Worm (Caenorhabditis elegans) whole organism, mixed stage, embryonic: ENCODE data around the gene K09E4.4.
A peak's percentile ranks its signal among the peaks of the same experiment; 100 is the strongest.

Experiments used
- M03D4.4 ChIP-seq: sonication (generic microtip); optimal IDR thresholded peaks from 2 replicates; lab custom pipeline; 2017; ENCODE audit warnings: mild to moderate bottlenecking, missing genetic modification characterization, missing compliant biosample characterization
- bed-3 ChIP-seq: fragments of 200-800 bp; sonication (Bioruptor generic); optimal IDR thresholded peaks from 3 replicates; lab custom pipeline; 2018; ENCODE audit warnings: mild to moderate bottlenecking, missing genetic modification characterization, moderate library complexity, missing compliant biosample characterization
- blmp-1 ChIP-seq: fragments of 150-350 bp; optimal IDR thresholded peaks from 2 replicates; lab custom pipeline; 2014; ENCODE audit warnings: missing biosample characterization, missing genetic modification characterization
- ceh-39 ChIP-seq: fragments of 150-350 bp; optimal IDR thresholded peaks from 2 replicates; lab custom pipeline; 2014; ENCODE audit warnings: missing biosample characterization, missing genetic modification characterization
- ceh-43 ChIP-seq: fragments of 200-800 bp; sonication (Bioruptor generic); optimal IDR thresholded peaks from 2 replicates; lab custom pipeline; 2018; ENCODE audit warnings: mild to moderate bottlenecking, missing genetic modification characterization, moderate library complexity, missing compliant biosample characterization
- ceh-83 ChIP-seq: fragments of 200-800 bp; sonication (Bioruptor generic); optimal IDR thresholded peaks from 2 replicates; lab custom pipeline; 2018; ENCODE audit warnings: mild to moderate bottlenecking, missing genetic modification characterization, missing compliant biosample characterization
- ces-1 ChIP-seq: fragments of 150-350 bp; optimal IDR thresholded peaks from 2 replicates; lab custom pipeline; 2014; ENCODE audit warnings: missing biosample characterization, missing genetic modification reagents, missing genetic modification characterization
- cnd-1 ChIP-seq: fragments of 200-800 bp; sonication (Bioruptor generic); optimal IDR thresholded peaks from 2 replicates; lab custom pipeline; 2018; ENCODE audit warnings: mild to moderate bottlenecking, missing genetic modification characterization, missing compliant biosample characterization
- drap-1 ChIP-seq: fragments of 200-800 bp; sonication (Bioruptor generic); optimal IDR thresholded peaks from 3 replicates; lab custom pipeline; 2018; ENCODE audit warnings: mild to moderate bottlenecking, missing genetic modification characterization, missing compliant biosample characterization
- elt-1 ChIP-seq: sonication (generic microtip); optimal IDR thresholded peaks from 2 replicates; lab custom pipeline; 2017; ENCODE audit warnings: missing genetic modification characterization, mild to moderate bottlenecking, missing compliant biosample characterization, antibody characterized with exemption, moderate library complexity, borderline replicate concordance; ENCODE audit not compliant: insufficient read depth
- elt-3 ChIP-seq: fragments of 150-350 bp; optimal IDR thresholded peaks from 2 replicates; lab custom pipeline; 2014; ENCODE audit warnings: missing biosample characterization, missing genetic modification characterization
- ham-2 ChIP-seq: fragments of 200-800 bp; sonication (Bioruptor generic); optimal IDR thresholded peaks from 2 replicates; lab custom pipeline; 2018; ENCODE audit warnings: mild to moderate bottlenecking, missing genetic modification characterization, missing compliant biosample characterization
- hlh-1 ChIP-seq: fragments of 150-350 bp; optimal IDR thresholded peaks from 2 replicates; lab custom pipeline; 2014; ENCODE audit warnings: missing biosample characterization, missing genetic modification reagents, missing genetic modification characterization
- lin-13 ChIP-seq: fragments of 150-350 bp; optimal IDR thresholded peaks from 2 replicates; lab custom pipeline; 2014; ENCODE audit warnings: missing biosample characterization, missing genetic modification characterization
- lin-32 ChIP-seq: fragments of 200-800 bp; sonication (Bioruptor generic); optimal IDR thresholded peaks from 2 replicates; lab custom pipeline; 2018; ENCODE audit warnings: mild to moderate bottlenecking, missing genetic modification characterization, missing compliant biosample characterization
- lsy-2 ChIP-seq: fragments of 150-350 bp; optimal IDR thresholded peaks from 2 replicates; lab custom pipeline; 2014; ENCODE audit warnings: missing biosample characterization, missing genetic modification characterization
- mab-5 ChIP-seq: fragments of 150-350 bp; optimal IDR thresholded peaks from 2 replicates; lab custom pipeline; 2014; ENCODE audit warnings: missing biosample characterization, missing genetic modification characterization
- mep-1 ChIP-seq: fragments of 150-350 bp; optimal IDR thresholded peaks from 2 replicates; lab custom pipeline; 2017; ENCODE audit warnings: missing biosample characterization, missing genetic modification reagents, missing genetic modification characterization, inconsistent platforms
- mls-2 ChIP-seq: sonication (generic microtip); optimal IDR thresholded peaks from 2 replicates; lab custom pipeline; 2016; ENCODE audit warnings: mild to moderate bottlenecking, missing genetic modification characterization, moderate library complexity, missing compliant biosample characterization
- nhr-12 ChIP-seq: fragments of 150-350 bp; optimal IDR thresholded peaks from 2 replicates; lab custom pipeline; 2014; ENCODE audit warnings: missing biosample characterization, missing genetic modification characterization
- nhr-2 ChIP-seq: fragments of 150-350 bp; optimal IDR thresholded peaks from 2 replicates; lab custom pipeline; 2014; ENCODE audit warnings: missing biosample characterization, missing genetic modification characterization
- nhr-237 ChIP-seq: fragments of 150-350 bp; optimal IDR thresholded peaks from 2 replicates; lab custom pipeline; 2014; ENCODE audit warnings: missing biosample characterization, missing genetic modification characterization
- nhr-28 ChIP-seq: fragments of 150-350 bp; optimal IDR thresholded peaks from 2 replicates; lab custom pipeline; 2014; ENCODE audit warnings: missing biosample characterization, missing genetic modification characterization
- pha-4 ChIP-seq: fragments of 150-350 bp; optimal IDR thresholded peaks from 2 replicates; lab custom pipeline; 2018; ENCODE audit warnings: missing biosample characterization, missing genetic modification reagents, missing genetic modification characterization
- sem-2 ChIP-seq: fragments of 200-800 bp; sonication (Bioruptor generic); optimal IDR thresholded peaks from 2 replicates; lab custom pipeline; 2018; ENCODE audit warnings: mild to moderate bottlenecking, missing genetic modification characterization, missing compliant biosample characterization
- sptf-1 ChIP-seq: sonication (generic microtip); optimal IDR thresholded peaks from 2 replicates; lab custom pipeline; 2017; ENCODE audit warnings: mild to moderate bottlenecking, missing genetic modification characterization, moderate library complexity, missing compliant biosample characterization
- tbx-8 ChIP-seq: fragments of 200-800 bp; sonication (Bioruptor generic); optimal IDR thresholded peaks from 2 replicates; lab custom pipeline; 2018; ENCODE audit warnings: mild to moderate bottlenecking, missing genetic modification characterization, moderate library complexity, missing compliant biosample characterization
- unc-120 ChIP-seq: sonication (generic microtip); optimal IDR thresholded peaks from 2 replicates; lab custom pipeline; 2017; ENCODE audit warnings: missing genetic modification characterization, missing compliant biosample characterization; ENCODE audit not compliant: poor library complexity, severe bottlenecking
- unc-39 ChIP-seq: fragments of 150-350 bp; optimal IDR thresholded peaks from 2 replicates; lab custom pipeline; 2014; ENCODE audit warnings: missing biosample characterization, missing genetic modification characterization
- unc-62 ChIP-seq: fragments of 150-350 bp; optimal IDR thresholded peaks from 2 replicates; lab custom pipeline; 2014; ENCODE audit warnings: missing biosample characterization, missing genetic modification reagents, missing genetic modification characterization
- zip-8 ChIP-seq: fragments of 150-350 bp; optimal IDR thresholded peaks from 2 replicates; lab custom pipeline; 2014; ENCODE audit warnings: missing biosample characterization, missing genetic modification characterization
- ztf-11 ChIP-seq: fragments of 150-350 bp; optimal IDR thresholded peaks from 2 replicates; lab custom pipeline; 2014; ENCODE audit warnings: missing biosample characterization, missing genetic modification characterization

K09E4.4 gene

ce11 chrII:14122065-14122464 is at the start of gene K09E4.4:
TSS of gene K09E4.4 (minus strand) at chrII:14122165.
- TF ChIP-seq sem-2 (no peak), unc-62 (GFP tag; lab: Kevin White, UChicago) (no peak), M03D4.4 (tag; lab: Kevin White, UChicago) (no peak), ces-1 (GFP tag; lab: Kevin White, UChicago) (no peak), pha-4 (tag; lab: Kevin White, UChicago) (no peak), nhr-12 (tag; lab: Kevin White, UChicago) (no peak), lin-13 (tag; lab: Kevin White, UChicago) (no peak), nhr-237 (no peak), bed-3 (GFP tag; lab: Kevin White, UChicago) (no peak), tbx-8 (GFP tag; lab: Kevin White, UChicago) (no peak), ceh-43 (GFP tag; lab: Kevin White, UChicago) (no peak)
- TF ChIP-seq, all 35 proteins: peak for 0

ce11 chrII:14171558-14171957 is 49.6 kb upstream of the K09E4.4 start, which contains the start of gene eat-2:
TSS of gene eat-2 (minus strand) at chrII:14171658.
- TF ChIP-seq zip-8 (tag; lab: Kevin White, UChicago) (no peak), elt-1 (tag; lab: Kevin White, UChicago) (no peak), nhr-12 (tag; lab: Kevin White, UChicago) (no peak), mab-5 (tag; lab: Kevin White, UChicago) (no peak), unc-39 (tag; lab: Kevin White, UChicago) (no peak), ham-2 (GFP tag; lab: Kevin White, UChicago) (no peak), sem-2 (no peak), mls-2 (tag; lab: Kevin White, UChicago) (no peak), nhr-237 (no peak), ces-1 (GFP tag; lab: Kevin White, UChicago) (no peak), pha-4 (tag; lab: Kevin White, UChicago) (no peak), mep-1 (no peak), nhr-2 (tag; lab: Kevin White, UChicago) (no peak), ceh-83 (GFP tag; lab: Kevin White, UChicago) (no peak), M03D4.4 (tag; lab: Kevin White, UChicago) (no peak), ceh-43 (GFP tag; lab: Kevin White, UChicago) (no peak), ztf-11 (no peak), unc-120 (no peak)

ce11 chrII:14165430-14165929 is 43.5 kb upstream of the K09E4.4 start:
- TF ChIP-seq ceh-39 (no peak), sptf-1 (no peak), pha-4 (tag; lab: Kevin White, UChicago) (no peak), M03D4.4 (tag; lab: Kevin White, UChicago) (no peak), mls-2 (tag; lab: Kevin White, UChicago) (no peak), sem-2 (no peak)
- TF ChIP-seq, all 35 proteins: peak for 0

- TF ChIP-seq lin-32, result no peak
- TF ChIP-seq nhr-12 (tag; lab: Kevin White, UChicago), result no peak
- TF ChIP-seq lsy-2 (tag; lab: Kevin White, UChicago), result no peak
- TF ChIP-seq zip-8 (tag; lab: Kevin White, UChicago), result no peak
- TF ChIP-seq ceh-43 (GFP tag; lab: Kevin White, UChicago), result no peak
- TF ChIP-seq lin-13 (tag; lab: Kevin White, UChicago), result no peak
- no peak for TF ChIP-seq blmp-1 (tag; lab: Kevin White, UChicago)
- no peak for TF ChIP-seq mab-5 (tag; lab: Kevin White, UChicago)
- TF ChIP-seq ceh-83 (GFP tag; lab: Kevin White, UChicago), result no peak
- no peak for TF ChIP-seq ham-2 (GFP tag; lab: Kevin White, UChicago)
- TF ChIP-seq M03D4.4 (tag; lab: Kevin White, UChicago), result no peak
- no peak for TF ChIP-seq nhr-28
- no peak for TF ChIP-seq elt-3 (tag; lab: Kevin White, UChicago)
These were observed 33.5 kb upstream of the K09E4.4 start, which contains the start of the genes rpl-43 and xrn-2 for ce11 chrII:14155259-14156023. TSS of gene rpl-43 (plus strand) at chrII:14155294. TSS of gene xrn-2 (plus strand) at chrII:14155768.

- TF ChIP-seq M03D4.4 (tag; lab: Kevin White, UChicago) (peak; percentile 37), elt-3 (tag; lab: Kevin White, UChicago) (no peak), elt-1 (tag; lab: Kevin White, UChicago) (peak; percentile 53), cnd-1 (tag; lab: Kevin White, UChicago) (peak; percentile 75), nhr-2 (tag; lab: Kevin White, UChicago) (peak; percentile 25), lsy-2 (tag; lab: Kevin White, UChicago) (peak; percentile 97), drap-1 (GFP tag; lab: Kevin White, UChicago) (peak; percentile 40), sptf-1 (peak; percentile 85), ceh-39 (peak; percentile 96), mls-2 (tag; lab: Kevin White, UChicago) (peak; percentile 66), ztf-11 (no peak), zip-8 (tag; lab: Kevin White, UChicago) (no peak), ces-1 (GFP tag; lab: Kevin White, UChicago) (peak; percentile 84), tbx-8 (GFP tag; lab: Kevin White, UChicago) (no peak), ceh-83 (GFP tag; lab: Kevin White, UChicago) (peak; percentile 82), nhr-12 (tag; lab: Kevin White, UChicago) (no peak), bed-3 (GFP tag; lab: Kevin White, UChicago) (peak; percentile 1), blmp-1 (tag; lab: Kevin White, UChicago) (peak; percentile 40), ceh-43 (GFP tag; lab: Kevin White, UChicago) (peak; percentile 33), nhr-237 (peak; percentile 93), unc-120 (peak; percentile 35), hlh-1 (tag; lab: Kevin White, UChicago) (peak; percentile 93), sem-2 (no peak), unc-62 (GFP tag; lab: Kevin White, UChicago) (peak; percentile 33), mep-1 (peak; percentile 97), pha-4 (tag; lab: Kevin White, UChicago) (peak; percentile 95), lin-13 (tag; lab: Kevin White, UChicago) (peak; percentile 97), lin-32 (peak; percentile 37), unc-39 (tag; lab: Kevin White, UChicago) (no peak)
These were observed 32.4 kb upstream of the K09E4.4 start, which contains the start of gene Y48B6A.1 for ce11 chrII:14154357-14154756. TSS of gene Y48B6A.1 (minus strand) at chrII:14154373.
